Fruit fly (Drosophila melanogaster) whole organism, adult: ENCODE data around the gene CG12948.
A peak's percentile ranks its signal among the peaks of the same experiment; 100 is the strongest.

Experiments used
- CG11617 ChIP-seq: fragments of 200-800 bp; sonication (Bioruptor generic); optimal IDR thresholded peaks from 2 replicates; lab custom pipeline; 2017; ENCODE audit warnings: mild to moderate bottlenecking, missing biosample characterization, missing genetic modification reagents, missing genetic modification characterization
- CG12768 ChIP-seq: fragments of 200-800 bp; sonication (Bioruptor generic); optimal IDR thresholded peaks from 2 replicates; lab custom pipeline; 2017; ENCODE audit warnings: missing biosample characterization, missing genetic modification characterization, mild to moderate bottlenecking, moderate library complexity, missing genetic modification reagents
- CG14711 ChIP-seq: fragments of 200-800 bp; sonication (Bioruptor generic); optimal IDR thresholded peaks from 2 replicates; lab custom pipeline; 2018; ENCODE audit warnings: missing biosample characterization, mild to moderate bottlenecking, missing genetic modification characterization, moderate library complexity
- CG1620 ChIP-seq: fragments of 200-800 bp; sonication (Bioruptor generic); optimal IDR thresholded peaks from 2 replicates; lab custom pipeline; 2016; ENCODE audit warnings: missing biosample characterization, missing genetic modification characterization
- CG33017 ChIP-seq: fragments of 200-800 bp; sonication (Bioruptor generic); optimal IDR thresholded peaks from 2 replicates; lab custom pipeline; 2018; ENCODE audit warnings: missing biosample characterization, mild to moderate bottlenecking, missing genetic modification characterization, moderate library complexity
- CG5204 ChIP-seq: fragments of 200-800 bp; sonication (Bioruptor generic); optimal IDR thresholded peaks from 2 replicates; lab custom pipeline; 2016; ENCODE audit warnings: missing biosample characterization, missing genetic modification characterization
- CG7045 ChIP-seq: fragments of 200-800 bp; sonication (Bioruptor generic); optimal IDR thresholded peaks from 2 replicates; lab custom pipeline; 2017; ENCODE audit warnings: missing biosample characterization, mild to moderate bottlenecking, missing genetic modification characterization
- CG7101 ChIP-seq: fragments of 200-800 bp; sonication (Bioruptor generic); optimal IDR thresholded peaks from 2 replicates; lab custom pipeline; 2018; ENCODE audit warnings: missing biosample characterization, mild to moderate bottlenecking, missing genetic modification characterization, moderate library complexity
- Clk ChIP-seq: fragments of 200-800 bp; sonication (Bioruptor generic); optimal IDR thresholded peaks from 2 replicates; lab custom pipeline; 2017; ENCODE audit warnings: missing biosample characterization, missing genetic modification characterization
- Crg-1 ChIP-seq: fragments of 200-800 bp; sonication (Bioruptor generic); optimal IDR thresholded peaks from 2 replicates; lab custom pipeline; 2016; ENCODE audit warnings: missing biosample characterization, missing genetic modification characterization
- Hr96 ChIP-seq: fragments of 200-800 bp; sonication (Bioruptor generic); optimal IDR thresholded peaks from 2 replicates; lab custom pipeline; 2016; ENCODE audit warnings: missing biosample characterization, missing genetic modification characterization
- Mnt ChIP-seq: fragments of 200-800 bp; sonication (Bioruptor generic); optimal IDR thresholded peaks from 2 replicates; lab custom pipeline; 2016; ENCODE audit warnings: missing biosample characterization, mild to moderate bottlenecking, missing genetic modification characterization
- bab1 ChIP-seq: fragments of 200-800 bp; sonication (Bioruptor generic); optimal IDR thresholded peaks from 3 replicates; lab custom pipeline; 2019; ENCODE audit warnings: missing biosample characterization, mild to moderate bottlenecking, missing genetic modification characterization, moderate library complexity
- cic ChIP-seq: fragments of 200-800 bp; sonication (Bioruptor generic); optimal IDR thresholded peaks from 2 replicates; lab custom pipeline; 2017; ENCODE audit warnings: missing biosample characterization, mild to moderate bottlenecking, missing genetic modification characterization, moderate library complexity
- cnc ChIP-seq, 2 experiments: fragments of >200 bp; optimal IDR thresholded peaks; 2 replicates each; lab custom pipeline; 2017
- kay ChIP-seq: fragments of 200-800 bp; sonication (Bioruptor generic); peaks from one replicate; lab custom pipeline; 2016; ENCODE audit warnings: missing biosample characterization, missing genetic modification characterization, borderline replicate concordance
- ovo ChIP-seq: fragments of 200-800 bp; sonication (Bioruptor generic); optimal IDR thresholded peaks from 2 replicates; lab custom pipeline; 2016; ENCODE audit warnings: missing biosample characterization, missing genetic modification characterization
- pad ChIP-seq: fragments of 200-800 bp; sonication (Bioruptor generic); optimal IDR thresholded peaks from 3 replicates; lab custom pipeline; 2017; ENCODE audit warnings: missing biosample characterization, missing genetic modification characterization, mild to moderate bottlenecking, moderate library complexity, missing genetic modification reagents
- tj ChIP-seq: fragments of 200-800 bp; sonication (Bioruptor generic); optimal IDR thresholded peaks from 3 replicates; lab custom pipeline; 2017; ENCODE audit warnings: missing biosample characterization, mild to moderate bottlenecking, missing genetic modification characterization, moderate library complexity
- toe ChIP-seq: fragments of 200-800 bp; sonication (Bioruptor generic); optimal IDR thresholded peaks from 2 replicates; lab custom pipeline; 2016; ENCODE audit warnings: missing biosample characterization, missing genetic modification characterization

The CG12948 gene

dm6 chr3R:9770127-9770526 lies 22.6 kb upstream of the CG12948 start:
- no peak for TF ChIP-seq CG1620 (GFP tag; lab: Kevin White, UChicago)
- no peak for TF ChIP-seq tj

dm6 chr3R:9768884-9769283 lies 21.3 kb upstream of the CG12948 start, which contains the start of gene MED6:
MED6 (minus strand) TSS chr3R:9768984.
- TF ChIP-seq CG14711 (tag; lab: Kevin White, UChicago) (no peak), Crg-1 (GFP tag; lab: Kevin White, UChicago) (no peak), Mnt (no peak), pad (no peak), CG1620 (GFP tag; lab: Kevin White, UChicago) (no peak), bab1 (GFP tag; lab: Kevin White, UChicago) (no peak), CG12768 (GFP tag; lab: Kevin White, UChicago) (no peak), kay (GFP tag; lab: Kevin White, UChicago) (no peak), CG33017 (tag; lab: Kevin White, UChicago) (no peak), tj (no peak)

- TF ChIP-seq ovo, result peak; percentile 64
- TF ChIP-seq tj, result peak; percentile 21
- TF ChIP-seq CG12768 (GFP tag; lab: Kevin White, UChicago), result peak; percentile 82
- TF ChIP-seq pad, result peak; percentile 80
- TF ChIP-seq cnc (optimal IDR thresholded peaks at IDR 0.05; lab: Kevin White, UChicago), result no peak
- TF ChIP-seq bab1 (GFP tag; lab: Kevin White, UChicago), result peak; percentile 56
- TF ChIP-seq CG7045 (GFP tag; lab: Kevin White, UChicago), result peak; percentile 65
- peak; percentile 96 for TF ChIP-seq Crg-1 (GFP tag; lab: Kevin White, UChicago)
- TF ChIP-seq CG11617 (GFP tag; lab: Kevin White, UChicago), result peak; percentile 57
- no peak for TF ChIP-seq kay (GFP tag; lab: Kevin White, UChicago)
- peak; percentile 67 for TF ChIP-seq Clk (GFP tag; lab: Kevin White, UChicago)
- peak; percentile 63 for TF ChIP-seq toe (GFP tag; lab: Kevin White, UChicago)
- TF ChIP-seq CG5204, result no peak
- TF ChIP-seq CG33017 (tag; lab: Kevin White, UChicago), result peak; percentile 69
- TF ChIP-seq CG1620 (GFP tag; lab: Kevin White, UChicago), result peak; percentile 95
- TF ChIP-seq cic (GFP tag; lab: Kevin White, UChicago), result peak; percentile 88
- TF ChIP-seq Hr96 (GFP tag; lab: Kevin White, UChicago), result peak; percentile 38
- TF ChIP-seq Mnt, result peak; percentile 92
- TF ChIP-seq CG14711 (tag; lab: Kevin White, UChicago), result peak; percentile 55
- peak; percentile 82 for TF ChIP-seq CG7101 (tag; lab: Kevin White, UChicago)
Observed at dm6 chr3R:9767620-9768592, 20.4 kb upstream of the CG12948 start, which contains the start of gene Naa80. Naa80 (plus strand) TSS chr3R:9767834.

DNA sequence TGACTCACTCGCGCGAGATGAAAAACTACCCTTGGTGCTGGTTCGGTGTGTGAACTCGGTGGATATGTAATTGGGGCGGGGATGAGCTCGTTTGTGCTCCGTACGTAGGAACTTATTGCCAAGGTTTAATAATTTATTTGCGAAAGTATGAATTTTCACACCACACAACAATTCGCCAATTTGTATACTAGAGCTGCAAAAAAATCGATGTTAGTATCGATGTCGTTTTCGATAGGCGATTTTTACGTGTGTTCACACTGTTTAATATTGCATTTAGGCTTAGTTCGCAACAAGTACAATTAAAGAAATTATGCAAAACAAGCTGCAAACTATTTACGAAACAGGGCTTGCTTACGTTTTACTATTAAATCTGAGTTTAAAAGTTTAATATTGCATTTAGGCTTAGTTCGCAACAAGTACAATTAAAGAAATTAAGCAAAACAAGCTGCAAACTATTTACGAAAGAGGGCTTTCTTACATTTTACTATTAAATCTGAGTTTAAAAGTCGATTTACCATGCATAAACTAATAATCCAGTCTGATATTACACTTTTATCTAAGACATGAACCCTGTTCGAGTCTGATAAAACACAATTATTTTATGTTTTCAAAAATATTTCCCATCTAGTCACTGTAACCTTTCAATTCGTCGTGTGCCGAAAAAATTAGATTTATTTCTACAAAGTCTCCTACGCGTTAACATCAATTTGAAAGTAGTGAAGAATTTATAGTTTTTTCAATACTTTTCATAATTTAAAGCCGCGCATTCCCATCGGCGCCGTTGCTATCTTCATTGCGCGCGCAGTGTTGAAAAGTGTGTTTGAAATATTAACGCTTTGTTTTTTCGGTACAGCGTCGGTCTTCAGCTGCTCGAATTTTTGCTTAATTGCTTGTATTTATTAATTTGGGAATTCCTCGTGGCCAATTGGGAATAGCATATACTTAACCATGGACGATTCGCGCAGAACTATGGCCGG lies 15.7 kb upstream of the CG12948 start, which contains the start of the genes Snap24 and CG8478:
Gene Snap24, minus strand, starts transcription at position 196 of the 977 bp plus-strand sequence.
Gene CG8478, plus strand, starts transcription at position 696 of the 977 bp plus-strand sequence.
- no peak for TF ChIP-seq Hr96 (GFP tag; lab: Kevin White, UChicago)
- no peak for TF ChIP-seq Crg-1 (GFP tag; lab: Kevin White, UChicago)
- peak; percentile 0 for TF ChIP-seq tj
- peak; percentile 51 for TF ChIP-seq pad
- TF ChIP-seq Mnt, result peak; percentile 25
- peak; percentile 9 for TF ChIP-seq bab1 (GFP tag; lab: Kevin White, UChicago)
- TF ChIP-seq CG7045 (GFP tag; lab: Kevin White, UChicago), result no peak
- TF ChIP-seq CG11617 (GFP tag; lab: Kevin White, UChicago), result peak; percentile 1

DNA sequence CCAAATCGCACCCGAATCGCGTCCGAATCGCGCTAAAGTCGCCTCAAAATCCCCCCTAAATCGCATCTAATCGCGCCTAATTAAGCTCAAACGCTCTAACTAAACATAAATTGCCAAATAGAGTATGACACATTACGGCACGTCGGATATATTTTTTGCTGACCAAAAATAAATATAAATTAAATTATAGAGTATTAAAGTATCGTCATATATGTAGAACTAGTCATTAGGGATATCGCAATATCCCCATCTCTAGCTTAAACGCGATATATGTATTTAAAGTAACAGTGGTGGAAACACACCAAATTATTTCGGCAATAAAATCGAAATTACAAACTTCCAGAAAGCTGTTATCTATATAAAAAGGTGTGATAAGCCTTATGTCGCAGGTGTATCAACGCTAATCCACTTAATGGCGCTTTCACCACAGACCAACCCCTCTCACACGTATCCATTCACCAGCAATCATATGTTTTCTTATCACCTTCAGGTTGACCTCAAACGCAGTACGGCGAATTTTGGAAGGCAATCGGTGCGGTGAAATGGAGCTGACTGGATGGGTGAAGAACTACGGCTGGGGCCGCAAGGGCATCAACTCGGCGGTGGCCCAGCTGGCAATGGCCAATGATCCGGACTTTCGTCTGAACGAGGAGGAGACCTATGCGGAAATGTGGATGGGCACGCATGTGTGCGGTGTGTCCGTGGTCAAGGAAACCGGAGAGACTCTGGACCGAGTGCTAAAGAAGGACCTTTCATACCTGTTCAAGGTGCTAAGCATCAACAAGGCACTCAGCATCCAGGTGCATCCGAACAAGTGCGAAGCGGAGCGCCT lies 12.0 kb upstream of the CG12948 start, which contains the start of gene Mpi:
Gene Mpi, plus strand, starts transcription at position 263 of the 832 bp plus-strand sequence.
- peak; percentile 50 for TF ChIP-seq CG11617 (GFP tag; lab: Kevin White, UChicago)
- TF ChIP-seq bab1 (GFP tag; lab: Kevin White, UChicago), result peak; percentile 70
- peak; percentile 21 for TF ChIP-seq CG33017 (tag; lab: Kevin White, UChicago)
- TF ChIP-seq CG7045 (GFP tag; lab: Kevin White, UChicago), result no peak
- no peak for TF ChIP-seq toe (GFP tag; lab: Kevin White, UChicago)
- peak; percentile 23 for TF ChIP-seq CG1620 (GFP tag; lab: Kevin White, UChicago)
- no peak for TF ChIP-seq Hr96 (GFP tag; lab: Kevin White, UChicago)
- peak; percentile 85 for TF ChIP-seq cic (GFP tag; lab: Kevin White, UChicago)
- TF ChIP-seq Crg-1 (GFP tag; lab: Kevin White, UChicago), result no peak
- no peak for TF ChIP-seq cnc (optimal IDR thresholded peaks at IDR 0.05; lab: Kevin White, UChicago)
- peak; percentile 44 for TF ChIP-seq CG12768 (GFP tag; lab: Kevin White, UChicago)
- no peak for TF ChIP-seq CG14711 (tag; lab: Kevin White, UChicago)
- peak; percentile 43 for TF ChIP-seq Mnt
- no peak for TF ChIP-seq kay (GFP tag; lab: Kevin White, UChicago)
- no peak for TF ChIP-seq pad
- TF ChIP-seq ovo, result no peak
- TF ChIP-seq Clk (GFP tag; lab: Kevin White, UChicago), result no peak
- no peak for TF ChIP-seq CG5204
- peak; percentile 38 for TF ChIP-seq tj
- TF ChIP-seq CG7101 (tag; lab: Kevin White, UChicago), result peak; percentile 2
